Fruit fly (Drosophila melanogaster) whole organism, embryonic: ENCODE results near the gene Ice2.
A peak's percentile ranks its signal among the peaks of the same experiment; 100 is the strongest.

Experiments
- Antp ChIP-seq: fragments of 200-800 bp; sonication (Bioruptor generic); optimal IDR thresholded peaks from 3 replicates; lab custom pipeline; 2016; ENCODE audit warnings: missing biosample characterization, missing genetic modification characterization
- CG12391 ChIP-seq: fragments of 200-800 bp; sonication (Bioruptor generic); optimal IDR thresholded peaks from 3 replicates; lab custom pipeline; 2018; ENCODE audit warnings: missing biosample characterization, mild to moderate bottlenecking, missing genetic modification characterization, moderate library complexity
- CG12659 ChIP-seq: fragments of 200-800 bp; sonication (Bioruptor generic); optimal IDR thresholded peaks from 3 replicates; lab custom pipeline; 2017; ENCODE audit warnings: mild to moderate bottlenecking, missing biosample characterization, missing genetic modification reagents, missing genetic modification characterization
- CG12769 ChIP-seq: fragments of 200-800 bp; sonication (Bioruptor generic); optimal IDR thresholded peaks from 2 replicates; lab custom pipeline; 2019; ENCODE audit warnings: missing biosample characterization, mild to moderate bottlenecking, missing genetic modification characterization, moderate library complexity
- CG12942 ChIP-seq: fragments of 200-800 bp; sonication (Bioruptor generic); optimal IDR thresholded peaks from 3 replicates; lab custom pipeline; 2016; ENCODE audit warnings: missing biosample characterization, missing genetic modification characterization
- CG15269 ChIP-seq: fragments of 200-800 bp; sonication (Bioruptor generic); optimal IDR thresholded peaks from 2 replicates; lab custom pipeline; 2018; ENCODE audit warnings: missing biosample characterization, mild to moderate bottlenecking, missing genetic modification characterization, moderate library complexity
- CG1603 ChIP-seq: fragments of 200-800 bp; sonication (Bioruptor generic); optimal IDR thresholded peaks from 2 replicates; lab custom pipeline; 2019; ENCODE audit warnings: missing biosample characterization, mild to moderate bottlenecking, missing genetic modification characterization, moderate library complexity
- CG16863 ChIP-seq: fragments of 200-800 bp; sonication (Bioruptor generic); optimal IDR thresholded peaks from 3 replicates; lab custom pipeline; 2016; ENCODE audit warnings: missing biosample characterization, missing genetic modification characterization
- CG18599 ChIP-seq: fragments of 200-800 bp; sonication (Bioruptor generic); optimal IDR thresholded peaks from 3 replicates; lab custom pipeline; 2017; ENCODE audit warnings: missing biosample characterization, missing genetic modification characterization, mild to moderate bottlenecking, moderate library complexity, missing genetic modification reagents
- CG2120 ChIP-seq: fragments of 200-800 bp; sonication (Bioruptor generic); optimal IDR thresholded peaks from 3 replicates; lab custom pipeline; 2016; ENCODE audit warnings: missing biosample characterization, missing genetic modification characterization
- CG30403 ChIP-seq: fragments of 200-800 bp; sonication (Bioruptor generic); optimal IDR thresholded peaks from 3 replicates; lab custom pipeline; 2016; ENCODE audit warnings: missing biosample characterization, missing genetic modification characterization
- CG4424 ChIP-seq: fragments of 200-800 bp; sonication (Bioruptor generic); optimal IDR thresholded peaks from 3 replicates; lab custom pipeline; 2016; ENCODE audit warnings: missing biosample characterization, missing genetic modification characterization
- CG8388 ChIP-seq: fragments of 200-800 bp; sonication (Bioruptor generic); optimal IDR thresholded peaks from 2 replicates; lab custom pipeline; 2019; ENCODE audit warnings: missing biosample characterization, mild to moderate bottlenecking, missing genetic modification characterization, moderate library complexity
- CG8924 ChIP-seq: fragments of 200-800 bp; optimal IDR thresholded peaks from 3 replicates; lab custom pipeline; 2019; ENCODE audit warnings: missing biosample characterization, mild to moderate bottlenecking, missing genetic modification characterization, moderate library complexity
- Fer3 ChIP-seq: fragments of 200-800 bp; sonication (Bioruptor generic); optimal IDR thresholded peaks from 2 replicates; lab custom pipeline; 2018; ENCODE audit warnings: missing biosample characterization, mild to moderate bottlenecking, missing genetic modification characterization, moderate library complexity
- Hr3 ChIP-seq: fragments of 200-800 bp; sonication (Bioruptor generic); optimal IDR thresholded peaks from 3 replicates; lab custom pipeline; 2016; ENCODE audit warnings: missing biosample characterization, missing genetic modification characterization
- Hr51 ChIP-seq, 2 experiments: fragments of 200-800 bp; sonication (Bioruptor generic); optimal IDR thresholded peaks; 2 replicates in 1 of 2; 3 replicates in 1 of 2; lab custom pipeline; 2016 to 2018; ENCODE audit warnings: missing biosample characterization in 2 of 2, missing genetic modification characterization in 2 of 2, mild to moderate bottlenecking in 1 of 2, moderate library complexity in 1 of 2
- Hsf ChIP-seq: fragments of 200-800 bp; sonication (Bioruptor generic); optimal IDR thresholded peaks from 3 replicates; lab custom pipeline; 2016; ENCODE audit warnings: missing biosample characterization, missing genetic modification characterization
- Oaz ChIP-seq: fragments of 200-800 bp; sonication (Bioruptor generic); IDR thresholded peaks from 2 replicates; pipeline ENCODE4 v1.3.6; 2022; ENCODE audit warnings: missing biosample characterization, missing genetic modification characterization
- PHDP ChIP-seq: fragments of 200-800 bp; sonication (Bioruptor generic); optimal IDR thresholded peaks from 3 replicates; lab custom pipeline; 2018; ENCODE audit warnings: missing biosample characterization, mild to moderate bottlenecking, missing genetic modification characterization, moderate library complexity
- Ravus ChIP-seq: fragments of 200-800 bp; sonication (Bioruptor generic); IDR thresholded peaks from 2 replicates; pipeline ENCODE4 v1.3.6; 2022; ENCODE audit warnings: missing biosample characterization, missing genetic modification characterization
- Side ChIP-seq: fragments of 200-800 bp; sonication (Bioruptor generic); optimal IDR thresholded peaks from 2 replicates; lab custom pipeline; 2016; ENCODE audit warnings: missing biosample characterization, missing genetic modification characterization
- Sox102F ChIP-seq: fragments of 200-800 bp; sonication (Bioruptor generic); optimal IDR thresholded peaks from 2 replicates; lab custom pipeline; 2018; ENCODE audit warnings: missing biosample characterization, mild to moderate bottlenecking, missing genetic modification characterization, moderate library complexity
- Xbp1 ChIP-seq: fragments of 200-800 bp; sonication (Bioruptor generic); optimal IDR thresholded peaks from 3 replicates; lab custom pipeline; 2016; ENCODE audit warnings: missing biosample characterization, mild to moderate bottlenecking, missing genetic modification characterization
- ap ChIP-seq: fragments of 200-800 bp; sonication (Bioruptor generic); IDR thresholded peaks from 2 replicates; pipeline ENCODE4 v1.3.6; 2022; ENCODE audit warnings: missing biosample characterization, missing genetic modification characterization
- bowl ChIP-seq: fragments of 200-800 bp; sonication (Bioruptor generic); IDR thresholded peaks from 2 replicates; pipeline ENCODE4 v1.3.6; 2022; ENCODE audit warnings: missing biosample characterization, missing genetic modification characterization
- bsh ChIP-seq, 2 experiments: fragments of 200-800 bp; sonication (Bioruptor generic); optimal IDR thresholded peaks; 2 replicates each; lab custom pipeline; 2017 to 2018; ENCODE audit warnings: mild to moderate bottlenecking in 2 of 2, missing biosample characterization in 2 of 2, missing genetic modification characterization in 2 of 2, moderate library complexity in 1 of 2
- chif ChIP-seq, 2 experiments: fragments of 200-800 bp; sonication (Bioruptor generic); optimal IDR thresholded peaks; 3 replicates each; lab custom pipeline; 2016; ENCODE audit warnings: missing biosample characterization in 2 of 2, missing genetic modification characterization in 2 of 2
- ci ChIP-seq: fragments of 200-800 bp; sonication (Bioruptor generic); IDR thresholded peaks from 3 replicates; pipeline ENCODE4 v1.3.6; 2022; ENCODE audit warnings: missing biosample characterization, missing genetic modification characterization
- dpn ChIP-seq, 2 experiments: fragments of 200-800 bp; sonication (Bioruptor generic); optimal IDR thresholded peaks; 3 replicates each; lab custom pipeline; 2016; ENCODE audit warnings: missing biosample characterization in 2 of 2, missing genetic modification characterization in 2 of 2
- exex ChIP-seq: fragments of 200-800 bp; sonication (Bioruptor generic); optimal IDR thresholded peaks from 4 replicates; lab custom pipeline; 2018; ENCODE audit warnings: missing biosample characterization, mild to moderate bottlenecking, missing genetic modification characterization, moderate library complexity
- gem ChIP-seq: fragments of 200-800 bp; sonication (Bioruptor generic); optimal IDR thresholded peaks from 2 replicates; lab custom pipeline; 2019; ENCODE audit warnings: missing biosample characterization, mild to moderate bottlenecking, missing genetic modification characterization, moderate library complexity
- gfzf ChIP-seq: fragments of 200-800 bp; sonication (Bioruptor generic); optimal IDR thresholded peaks from 2 replicates; lab custom pipeline; 2016; ENCODE audit warnings: missing biosample characterization, mild to moderate bottlenecking, missing genetic modification characterization, moderate library complexity
- grau ChIP-seq: fragments of 200-800 bp; optimal IDR thresholded peaks from 3 replicates; lab custom pipeline; 2019; ENCODE audit warnings: missing biosample characterization, mild to moderate bottlenecking, missing genetic modification characterization, moderate library complexity
- inv ChIP-seq: fragments of 200-800 bp; sonication (Bioruptor generic); IDR thresholded peaks from 2 replicates; pipeline ENCODE4 v1.3.6; 2022; ENCODE audit warnings: missing biosample characterization, missing genetic modification characterization; ENCODE audit not compliant: partially characterized antibody
- kni ChIP-seq: fragments of 200-800 bp; sonication (Bioruptor generic); optimal IDR thresholded peaks from 3 replicates; lab custom pipeline; 2017; ENCODE audit warnings: mild to moderate bottlenecking, missing biosample characterization, missing genetic modification reagents, missing genetic modification characterization
- pan ChIP-seq, 4 experiments: fragments of >200 bp in 3 of 4; fragments of 200-800 bp in 1 of 4; sonication (Bioruptor generic) in 1 of 4; optimal IDR thresholded peaks in 3 of 4; IDR thresholded peaks in 1 of 4; 2 replicates each; pipeline versions ENCODE4 v1.3.6 to Lab custom; 2017 to 2022; ENCODE audit warnings: missing biosample characterization in 2 of 4, missing genetic modification characterization in 2 of 4, mixed read lengths in 1 of 4
- row ChIP-seq: fragments of 200-800 bp; sonication (Bioruptor generic); IDR thresholded peaks from 3 replicates; pipeline ENCODE4 v1.3.6; 2022; ENCODE audit warnings: missing biosample characterization, missing genetic modification characterization
- sd ChIP-seq: fragments of 200-800 bp; sonication (Bioruptor generic); optimal IDR thresholded peaks from 3 replicates; lab custom pipeline; 2018; ENCODE audit warnings: missing biosample characterization, mild to moderate bottlenecking, missing genetic modification characterization, moderate library complexity
- unpg ChIP-seq: fragments of 200-800 bp; sonication (Bioruptor generic); optimal IDR thresholded peaks from 3 replicates; lab custom pipeline; 2018; ENCODE audit warnings: missing biosample characterization, mild to moderate bottlenecking, missing genetic modification characterization, moderate library complexity
- wek ChIP-seq: fragments of 200-800 bp; sonication (Bioruptor generic); optimal IDR thresholded peaks from 3 replicates; lab custom pipeline; 2018; ENCODE audit warnings: missing biosample characterization, mild to moderate bottlenecking, missing genetic modification characterization, moderate library complexity

Ice2 gene

dm6 chr3R:21092829-21093228 is 37.2 kb upstream of the Ice2 start:
- TF ChIP-seq CG12391 (tag; lab: Kevin White, UChicago): peak; percentile 11
- peak; percentile 4 for TF ChIP-seq Antp (GFP tag; lab: Kevin White, UChicago)
- peak; percentile 5 for TF ChIP-seq CG15269 (tag; lab: Kevin White, UChicago)
- TF ChIP-seq Hsf (GFP tag; lab: Kevin White, UChicago): peak; percentile 4
- TF ChIP-seq CG1603 (tag; lab: Kevin White, UChicago): peak; percentile 35
- no peak for TF ChIP-seq bowl (GFP tag; lab: Robert Waterston, UW)
- TF ChIP-seq CG4424 (GFP tag; lab: Kevin White, UChicago): no peak
- TF ChIP-seq CG8924 (tag; lab: Kevin White, UChicago): no peak
- peak; percentile 1 for TF ChIP-seq Hr3 (GFP tag; lab: Kevin White, UChicago)
- TF ChIP-seq row (GFP tag; lab: Robert Waterston, UW): peak; percentile 41; the same call in 2 of the 3 replicates
- TF ChIP-seq Hr51 (GFP tag; optimal IDR thresholded peaks at IDR 0.05; lab: Kevin White, UChicago): peak in 1 of 2 experiments; percentile 39
- no peak for TF ChIP-seq CG18599 (GFP tag; lab: Kevin White, UChicago)
- peak in 1 of 2 experiments; percentile 29 for TF ChIP-seq bsh (GFP tag; optimal IDR thresholded peaks at IDR 0.05; lab: Kevin White, UChicago)
- TF ChIP-seq sd (tag; lab: Kevin White, UChicago): peak; percentile 16
- peak in 1 of 2 experiments; percentile 29 for TF ChIP-seq dpn (GFP tag; optimal IDR thresholded peaks at IDR 0.05; lab: Kevin White, UChicago)
- no peak for TF ChIP-seq inv (GFP tag; lab: Robert Waterston, UW)
- no peak for TF ChIP-seq gfzf
- TF ChIP-seq exex: no peak
- TF ChIP-seq CG30403 (GFP tag; lab: Kevin White, UChicago): peak; percentile 5
- TF ChIP-seq CG12659: peak; percentile 7
- TF ChIP-seq grau (tag; lab: Kevin White, UChicago): peak; percentile 16
- peak in 1 of 2 experiments; percentile 5 for TF ChIP-seq chif (GFP tag; optimal IDR thresholded peaks at IDR 0.05; lab: Kevin White, UChicago)
- TF ChIP-seq pan (optimal IDR thresholded peaks at IDR 0.05; lab: Kevin White, UChicago): no peak
- no peak for TF ChIP-seq pan (GFP tag; optimal IDR thresholded peaks at IDR 0.05 in 1 of 2, IDR thresholded peaks at IDR 0.05 in 1 of 2)
- TF ChIP-seq CG12942 (GFP tag; lab: Kevin White, UChicago): peak; percentile 10
- peak; percentile 20 for TF ChIP-seq CG12769 (tag; lab: Kevin White, UChicago)
- TF ChIP-seq CG8388 (GFP tag; lab: Kevin White, UChicago): peak; percentile 0
- TF ChIP-seq Oaz (GFP tag; lab: Robert Waterston, UW): no peak
- no peak for TF ChIP-seq Side (GFP tag; lab: Kevin White, UChicago)
- peak; percentile 11 for TF ChIP-seq PHDP
- TF ChIP-seq Fer3 (tag; lab: Kevin White, UChicago): no peak
- TF ChIP-seq ap (GFP tag; lab: Robert Waterston, UW): no peak
- TF ChIP-seq gem (tag; lab: Kevin White, UChicago): peak; percentile 52
- no peak for TF ChIP-seq wek (GFP tag; lab: Kevin White, UChicago)
- peak; percentile 20 for TF ChIP-seq Xbp1 (GFP tag; lab: Kevin White, UChicago)
- no peak for TF ChIP-seq Ravus (GFP tag; lab: Robert Waterston, UW)
- peak; percentile 60 for TF ChIP-seq kni (GFP tag; lab: Kevin White, UChicago)
- TF ChIP-seq Sox102F (GFP tag; lab: Kevin White, UChicago): peak; percentile 56
- 0 out of 3 replicates have a peak, but pooled peaks have one; percentile 46 for TF ChIP-seq ci (GFP tag; lab: Robert Waterston, UW)
- TF ChIP-seq CG2120: peak; percentile 18
- TF ChIP-seq unpg (GFP tag; lab: Kevin White, UChicago): peak; percentile 31
- no peak for TF ChIP-seq CG16863 (GFP tag; lab: Kevin White, UChicago)
